Fruit fly (Drosophila melanogaster): Measurements from ENCODE around the gene dre4.

Gene dre4

dm6 chr3L:1885436-1885835 lies 9.3 kb upstream of the dre4 start, which contains the start of gene Tmhs:
Tmhs (plus strand) TSS chr3L:1885657.
- TF ChIP-seq cic (GFP tag; optimal IDR thresholded peaks at IDR 0.05) (no peak), kay (GFP tag; ENCODE audit: borderline replicate concordance) (no peak), tj (GFP tag; optimal IDR thresholded peaks at IDR 0.05) (peak; percentile 57), Clk (GFP tag; optimal IDR thresholded peaks at IDR 0.05) (no peak), CG1620 (GFP tag; optimal IDR thresholded peaks at IDR 0.05) (no peak), Mnt (GFP tag; optimal IDR thresholded peaks at IDR 0.05) (no peak), CG12768 (GFP tag; optimal IDR thresholded peaks at IDR 0.05) (no peak)

DNA sequence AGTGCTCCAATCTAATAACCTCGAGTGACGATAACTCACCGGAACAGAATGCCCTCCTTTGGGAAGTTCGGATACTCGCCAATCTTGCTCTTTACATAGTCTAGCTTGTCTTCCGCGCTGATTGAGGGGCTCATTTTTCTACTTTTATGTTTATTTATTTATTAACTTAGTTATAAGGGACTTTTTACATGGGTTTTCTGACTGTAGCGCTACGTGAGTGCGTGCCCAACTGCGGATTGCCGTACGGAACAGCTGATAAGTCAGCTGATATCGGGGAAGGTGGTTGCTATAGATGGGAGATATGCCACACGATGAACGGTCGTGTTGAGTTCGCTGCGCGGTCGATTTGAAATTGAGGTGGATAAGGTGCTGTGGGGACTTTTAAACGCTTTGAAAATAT lies 8.5 kb upstream of the dre4 start, which contains the start of gene Aprt:
Gene Aprt (minus strand): TSS at position 368 of the 400 bp plus-strand sequence.
- TF ChIP-seq kay (GFP tag; ENCODE audit: borderline replicate concordance): peak; percentile 27
- no peak for TF ChIP-seq CG7045 (GFP tag; optimal IDR thresholded peaks at IDR 0.05)
- TF ChIP-seq toe (GFP tag; optimal IDR thresholded peaks at IDR 0.05): no peak
- TF ChIP-seq tj (GFP tag; optimal IDR thresholded peaks at IDR 0.05): peak; percentile 7
- TF ChIP-seq CG11617 (GFP tag; optimal IDR thresholded peaks at IDR 0.05): no peak
- TF ChIP-seq CG12768 (GFP tag; optimal IDR thresholded peaks at IDR 0.05): no peak
- peak; percentile 7 for TF ChIP-seq Mnt (GFP tag; optimal IDR thresholded peaks at IDR 0.05)
- TF ChIP-seq bab1 (GFP tag; optimal IDR thresholded peaks at IDR 0.05): peak; percentile 87
- no peak for TF ChIP-seq Clk (GFP tag; optimal IDR thresholded peaks at IDR 0.05)

DNA sequence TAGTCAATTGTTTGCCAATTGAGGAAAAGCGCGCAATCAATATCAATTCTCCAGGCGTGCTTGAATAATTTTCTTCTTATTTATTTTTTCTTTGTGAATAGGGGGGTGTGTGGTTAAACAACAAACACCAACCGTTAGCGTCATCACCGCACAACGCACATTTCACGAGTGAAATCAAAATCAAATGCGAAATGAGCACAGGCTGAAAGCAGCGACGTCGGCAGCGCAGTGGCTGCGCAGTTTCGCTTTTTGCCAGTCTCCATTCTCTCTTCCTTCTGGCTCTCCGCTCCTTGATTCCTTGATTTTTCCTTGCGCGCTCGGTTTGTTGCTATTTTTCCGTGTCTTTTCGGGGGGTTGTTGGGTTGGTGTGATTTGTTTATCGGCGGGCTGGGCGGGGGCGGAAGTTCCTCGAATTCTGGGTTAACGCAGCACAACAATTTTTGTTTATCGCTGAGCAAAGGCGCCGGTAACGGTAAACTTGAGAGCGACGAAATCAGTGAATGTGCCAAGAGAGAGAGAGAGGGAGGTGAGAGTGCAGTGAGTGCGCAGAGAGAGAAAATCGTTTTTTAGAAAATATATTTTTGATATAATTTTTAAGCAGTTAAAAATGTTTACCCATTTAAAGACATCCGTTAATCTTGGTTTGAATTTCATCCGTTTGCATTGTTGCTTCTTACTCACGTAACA lies 6.9 kb upstream of the dre4 start, which contains the start of gene CG13937:
Gene CG13937 (minus strand): TSS at position 174 of the 687 bp plus-strand sequence.
- no peak for TF ChIP-seq cnc (optimal IDR thresholded peaks at IDR 0.05)
- no peak for TF ChIP-seq CG1620 (GFP tag; optimal IDR thresholded peaks at IDR 0.05)
- no peak for TF ChIP-seq kay (GFP tag; ENCODE audit: borderline replicate concordance)
- peak; percentile 12 for TF ChIP-seq Mnt (GFP tag; optimal IDR thresholded peaks at IDR 0.05)
- TF ChIP-seq CG7045 (GFP tag; optimal IDR thresholded peaks at IDR 0.05): no peak
- no peak for TF ChIP-seq tj (GFP tag; optimal IDR thresholded peaks at IDR 0.05)
- no peak for TF ChIP-seq bab1 (GFP tag; optimal IDR thresholded peaks at IDR 0.05)
- no peak for TF ChIP-seq pad (GFP tag; optimal IDR thresholded peaks at IDR 0.05)
- TF ChIP-seq CG11617 (GFP tag; optimal IDR thresholded peaks at IDR 0.05): no peak

DNA sequence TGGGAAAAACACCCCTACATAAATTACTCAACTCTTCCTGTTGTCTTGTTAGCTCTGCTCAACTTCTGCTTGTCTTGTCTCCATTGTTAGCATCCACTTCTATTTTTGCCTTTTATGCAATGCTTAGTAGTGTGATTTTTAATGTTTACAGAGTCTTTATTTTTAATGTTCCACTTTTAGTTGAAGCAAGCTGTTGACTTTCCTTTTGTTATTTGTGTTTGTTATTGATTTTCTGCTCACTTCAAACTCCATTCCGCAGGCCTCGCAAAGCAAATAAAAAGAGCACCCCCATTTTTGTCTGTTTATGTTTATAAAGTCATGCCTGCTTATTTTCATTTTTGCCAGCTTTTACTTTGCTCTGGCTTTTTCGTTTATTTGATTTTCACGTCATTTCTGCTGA lies 5.8 kb upstream of the dre4 start:
- TF ChIP-seq Mnt (GFP tag; optimal IDR thresholded peaks at IDR 0.05) (no peak), Hr96 (GFP tag; optimal IDR thresholded peaks at IDR 0.05) (no peak), toe (GFP tag; optimal IDR thresholded peaks at IDR 0.05) (no peak), CG7101 (tag; optimal IDR thresholded peaks at IDR 0.05) (no peak), CG11617 (GFP tag; optimal IDR thresholded peaks at IDR 0.05) (no peak), bab1 (GFP tag; optimal IDR thresholded peaks at IDR 0.05) (no peak), Crg-1 (GFP tag; optimal IDR thresholded peaks at IDR 0.05) (no peak), cic (GFP tag; optimal IDR thresholded peaks at IDR 0.05) (no peak), CG33017 (tag; optimal IDR thresholded peaks at IDR 0.05) (no peak)

DNA sequence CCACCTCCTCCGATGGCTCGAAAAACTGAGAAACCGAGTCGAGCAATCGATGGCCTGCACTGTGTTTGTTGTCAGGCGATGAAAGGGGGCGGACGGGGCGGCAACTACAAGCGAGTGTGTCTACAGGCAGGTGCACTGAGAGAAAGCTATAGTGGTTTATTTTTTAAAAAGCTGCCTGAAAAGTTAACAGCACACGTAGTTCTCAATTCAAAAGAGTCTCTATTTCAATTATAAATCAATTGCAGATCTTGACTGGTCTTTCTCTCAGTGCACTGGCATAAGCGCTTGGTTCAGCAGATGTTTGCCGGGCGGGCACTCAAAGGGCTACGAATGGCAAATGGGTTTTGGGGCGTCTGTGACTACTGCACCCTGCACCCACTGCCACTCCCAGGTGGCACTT lies 4.6 kb upstream of the dre4 start:
- peak; percentile 38 for TF ChIP-seq CG7045 (GFP tag; optimal IDR thresholded peaks at IDR 0.05)
- TF ChIP-seq kay (GFP tag; ENCODE audit: borderline replicate concordance): no peak
- no peak for TF ChIP-seq cnc (optimal IDR thresholded peaks at IDR 0.05)
- TF ChIP-seq Clk (GFP tag; optimal IDR thresholded peaks at IDR 0.05): peak; percentile 21
- no peak for TF ChIP-seq CG5204 (GFP tag; optimal IDR thresholded peaks at IDR 0.05)
- TF ChIP-seq toe (GFP tag; optimal IDR thresholded peaks at IDR 0.05): no peak
- no peak for TF ChIP-seq CG11617 (GFP tag; optimal IDR thresholded peaks at IDR 0.05)
- TF ChIP-seq Crg-1 (GFP tag; optimal IDR thresholded peaks at IDR 0.05): no peak
- no peak for TF ChIP-seq pad (GFP tag; optimal IDR thresholded peaks at IDR 0.05)
- peak; percentile 36 for TF ChIP-seq CG12768 (GFP tag; optimal IDR thresholded peaks at IDR 0.05)
- no peak for TF ChIP-seq Mnt (GFP tag; optimal IDR thresholded peaks at IDR 0.05)
- no peak for TF ChIP-seq Hr96 (GFP tag; optimal IDR thresholded peaks at IDR 0.05)
- TF ChIP-seq ovo (GFP tag; optimal IDR thresholded peaks at IDR 0.05): no peak
- no peak for TF ChIP-seq CG14711 (tag; optimal IDR thresholded peaks at IDR 0.05)

dm6 chr3L:1869719-1870118 lies 6.4 kb downstream of the dre4 start, which contains the start of gene CG13924:
CG13924 (plus strand) TSS chr3L:1870019.
- TF ChIP-seq CG11617 (GFP tag; optimal IDR thresholded peaks at IDR 0.05) (no peak), CG33017 (tag; optimal IDR thresholded peaks at IDR 0.05) (no peak), CG5204 (GFP tag; optimal IDR thresholded peaks at IDR 0.05) (no peak), CG12768 (GFP tag; optimal IDR thresholded peaks at IDR 0.05) (no peak), tj (GFP tag; optimal IDR thresholded peaks at IDR 0.05) (no peak), toe (GFP tag; optimal IDR thresholded peaks at IDR 0.05) (no peak), Crg-1 (GFP tag; optimal IDR thresholded peaks at IDR 0.05) (no peak)

- peak; percentile 18 for TF ChIP-seq bab1 (GFP tag; optimal IDR thresholded peaks at IDR 0.05)
- TF ChIP-seq CG33017 (tag; optimal IDR thresholded peaks at IDR 0.05): no peak
These were observed 7.3 kb downstream of the dre4 start for dm6 chr3L:1868841-1869240.
